Worm (Caenorhabditis elegans) whole organism, young adult: Measurements from ENCODE around the gene F14F9.4.

ENCODE experiments used
- C17E4.6 ChIP-seq: fragments of 200-800 bp; sonication (Bioruptor generic); IDR thresholded peaks from 2 replicates; pipeline ENCODE4 v1.3.6; 2022; ENCODE audit warnings: missing genetic modification reagents, missing genetic modification characterization, missing compliant biosample characterization
- F10E7.11 ChIP-seq: sonication (generic microtip); optimal IDR thresholded peaks from 2 replicates; lab custom pipeline; 2017; ENCODE audit warnings: mild to moderate bottlenecking, missing genetic modification characterization, moderate library complexity, missing compliant biosample characterization
- F37B4.10 ChIP-seq: fragments of 200-800 bp; sonication (Bioruptor generic); IDR thresholded peaks from 2 replicates; pipeline ENCODE4 v1.3.6; 2022; ENCODE audit warnings: missing genetic modification characterization, missing compliant biosample characterization
- F39B2.1 ChIP-seq: fragments of 200-800 bp; sonication (Bioruptor generic); IDR thresholded peaks from 2 replicates; pipeline ENCODE4 v1.3.6; 2022; ENCODE audit warnings: missing genetic modification reagents, missing genetic modification characterization, missing compliant biosample characterization
- F52B5.7 ChIP-seq: sonication (generic microtip); optimal IDR thresholded peaks from 2 replicates; lab custom pipeline; 2016; ENCODE audit warnings: mild to moderate bottlenecking, missing genetic modification characterization, missing compliant biosample characterization
- K11D2.4 ChIP-seq: fragments of 200-800 bp; sonication (Bioruptor generic); IDR thresholded peaks from 2 replicates; pipeline ENCODE4 v1.3.6; 2022; ENCODE audit warnings: missing genetic modification reagents, missing genetic modification characterization, missing compliant biosample characterization
- Y56A3A.18 ChIP-seq: fragments of 200-800 bp; sonication (Bioruptor generic); IDR thresholded peaks from 2 replicates; pipeline ENCODE4 v1.3.6; 2022; ENCODE audit warnings: missing genetic modification reagents, missing genetic modification characterization, missing compliant biosample characterization
- Y95B8A.8 ChIP-seq: fragments of 200-800 bp; sonication (Bioruptor generic); IDR thresholded peaks from 2 replicates; pipeline ENCODE4 v1.3.6; 2022; ENCODE audit warnings: missing genetic modification reagents, missing genetic modification characterization, missing compliant biosample characterization
- ZK185.1 ChIP-seq: sonication (generic microtip); optimal IDR thresholded peaks from 2 replicates; lab custom pipeline; 2016; ENCODE audit warnings: mild to moderate bottlenecking, missing genetic modification characterization, missing compliant biosample characterization; ENCODE audit not compliant: poor library complexity, severe bottlenecking
- aptf-2 ChIP-seq: fragments of 200-800 bp; sonication (Bioruptor generic); conservative IDR thresholded peaks from 2 replicates; pipeline ENCODE4 v1.3.6; 2022; ENCODE audit warnings: missing genetic modification reagents, missing genetic modification characterization, missing compliant biosample characterization
- atf-7 ChIP-seq: sonication (generic microtip); optimal IDR thresholded peaks from 2 replicates; lab custom pipeline; 2017; ENCODE audit warnings: mild to moderate bottlenecking, missing genetic modification characterization, missing compliant biosample characterization
- athp-1 ChIP-seq: sonication (generic microtip); optimal IDR thresholded peaks from 2 replicates; lab custom pipeline; 2017; ENCODE audit warnings: mild to moderate bottlenecking, missing genetic modification characterization, missing compliant biosample characterization
- attf-3 ChIP-seq: fragments of 200-800 bp; sonication (Bioruptor generic); conservative IDR thresholded peaks from 2 replicates; pipeline ENCODE4 v1.3.6; 2022; ENCODE audit warnings: missing genetic modification reagents, missing genetic modification characterization, missing compliant biosample characterization
- attf-5 ChIP-seq: fragments of 200-800 bp; sonication (Bioruptor generic); optimal IDR thresholded peaks from 2 replicates; lab custom pipeline; 2018; ENCODE audit warnings: mild to moderate bottlenecking, missing genetic modification characterization, missing compliant biosample characterization
- cebp-1 ChIP-seq, 2 experiments: fragments of 200-800 bp in 1 of 2; sonication (Bioruptor generic) in 1 of 2; sonication (generic microtip) in 1 of 2; IDR thresholded peaks in 1 of 2; optimal IDR thresholded peaks in 1 of 2; 2 replicates each; pipeline versions ENCODE4 v1.3.6 to Lab custom; 2017 to 2022; ENCODE audit warnings: missing compliant biosample characterization in 2 of 2, missing genetic modification characterization in 2 of 2, mild to moderate bottlenecking in 1 of 2, missing genetic modification reagents in 1 of 2, moderate library complexity in 1 of 2
- cebp-2 ChIP-seq: fragments of 200-800 bp; sonication (Bioruptor generic); IDR thresholded peaks from 2 replicates; pipeline ENCODE4 v1.3.6; 2022; ENCODE audit warnings: missing genetic modification characterization, missing compliant biosample characterization
- ceh-100 ChIP-seq: fragments of 200-800 bp; sonication (Bioruptor generic); IDR thresholded peaks from 2 replicates; pipeline ENCODE4 v1.3.6; 2022; ENCODE audit warnings: missing genetic modification reagents, missing genetic modification characterization, missing compliant biosample characterization
- ceh-40 ChIP-seq: fragments of 200-800 bp; sonication (Bioruptor generic); IDR thresholded peaks from 2 replicates; pipeline ENCODE4 v1.3.6; 2022; ENCODE audit warnings: missing genetic modification characterization, missing compliant biosample characterization
- ceh-58 ChIP-seq: fragments of 200-800 bp; sonication (Bioruptor generic); IDR thresholded peaks from 2 replicates; pipeline ENCODE4 v1.3.6; 2022; ENCODE audit warnings: missing genetic modification characterization, missing compliant biosample characterization
- ceh-79 ChIP-seq: sonication (generic microtip); optimal IDR thresholded peaks from 2 replicates; lab custom pipeline; 2017; ENCODE audit warnings: mild to moderate bottlenecking, missing genetic modification characterization, missing compliant biosample characterization
- chd-7 ChIP-seq: sonication (generic microtip); optimal IDR thresholded peaks from 2 replicates; lab custom pipeline; 2016; ENCODE audit warnings: mild to moderate bottlenecking, missing genetic modification characterization, moderate library complexity, missing compliant biosample characterization
- die-1 ChIP-seq: sonication (generic microtip); optimal IDR thresholded peaks from 2 replicates; lab custom pipeline; 2016; ENCODE audit warnings: missing genotype, mild to moderate bottlenecking, missing genetic modification characterization, missing compliant biosample characterization
- dpl-1 ChIP-seq: fragments of 150-350 bp; optimal IDR thresholded peaks from 2 replicates; lab custom pipeline; 2014; ENCODE audit warnings: missing biosample characterization, missing genetic modification reagents, missing genetic modification characterization
- egl-18 ChIP-seq: fragments of 200-800 bp; sonication (Bioruptor generic); IDR thresholded peaks from 2 replicates; pipeline ENCODE4 v1.3.6; 2022; ENCODE audit warnings: missing genetic modification reagents, missing genetic modification characterization, missing compliant biosample characterization
- egl-44 ChIP-seq: fragments of 200-800 bp; sonication (Bioruptor generic); IDR thresholded peaks from 2 replicates; pipeline ENCODE4 v1.3.6; 2022; ENCODE audit warnings: missing genetic modification reagents, missing genetic modification characterization, missing compliant biosample characterization
- ekl-4 ChIP-seq: fragments of 200-800 bp; sonication (Bioruptor generic); IDR thresholded peaks from 2 replicates; pipeline ENCODE4 v1.3.6; 2022; ENCODE audit warnings: missing genetic modification reagents, missing genetic modification characterization, missing compliant biosample characterization
- ets-4 ChIP-seq: fragments of 200-800 bp; sonication (Bioruptor generic); optimal IDR thresholded peaks from 2 replicates; lab custom pipeline; 2018; ENCODE audit warnings: mild to moderate bottlenecking, missing genetic modification characterization, missing compliant biosample characterization
- fkh-3 ChIP-seq: sonication (generic microtip); optimal IDR thresholded peaks from 2 replicates; lab custom pipeline; 2016; ENCODE audit warnings: mild to moderate bottlenecking, missing genetic modification characterization, missing compliant biosample characterization
- gei-17 ChIP-seq: fragments of 200-800 bp; sonication (Bioruptor generic); optimal IDR thresholded peaks from 2 replicates; lab custom pipeline; 2018; ENCODE audit warnings: mild to moderate bottlenecking, missing genetic modification characterization, missing compliant biosample characterization
- hlh-12 ChIP-seq: sonication (generic microtip); optimal IDR thresholded peaks from 2 replicates; lab custom pipeline; 2016; ENCODE audit warnings: missing genetic modification characterization, missing compliant biosample characterization
- lag-1 ChIP-seq: fragments of 200-800 bp; sonication (Bioruptor generic); IDR thresholded peaks from 2 replicates; pipeline ENCODE4 v1.3.6; 2022; ENCODE audit warnings: missing genetic modification reagents, missing genetic modification characterization, missing compliant biosample characterization
- madf-8 ChIP-seq: fragments of 200-800 bp; sonication (Bioruptor generic); conservative IDR thresholded peaks from 2 replicates; pipeline ENCODE4 v1.3.6; 2022; ENCODE audit warnings: missing genetic modification reagents, missing genetic modification characterization, missing compliant biosample characterization
- mcd-1 ChIP-seq: fragments of 200-800 bp; sonication (Bioruptor generic); IDR thresholded peaks from 2 replicates; pipeline ENCODE4 v1.3.6; 2022; ENCODE audit warnings: missing genetic modification reagents, missing genetic modification characterization, missing compliant biosample characterization
- mxl-1 ChIP-seq: sonication (generic microtip); optimal IDR thresholded peaks from 2 replicates; lab custom pipeline; 2016; ENCODE audit warnings: missing genetic modification characterization, missing compliant biosample characterization
- nhr-179 ChIP-seq: sonication (generic microtip); optimal IDR thresholded peaks from 2 replicates; lab custom pipeline; 2016; ENCODE audit warnings: mild to moderate bottlenecking, missing genetic modification characterization, missing compliant biosample characterization
- sea-2 ChIP-seq: fragments of 200-800 bp; sonication (Bioruptor generic); IDR thresholded peaks from 2 replicates; pipeline ENCODE4 v1.3.6; 2022; ENCODE audit warnings: missing genetic modification characterization, missing compliant biosample characterization
- snpc-3.4 ChIP-seq: sonication (generic microtip); optimal IDR thresholded peaks from 2 replicates; lab custom pipeline; 2017; ENCODE audit warnings: missing genetic modification characterization, mild to moderate bottlenecking, missing compliant biosample characterization, antibody characterized with exemption, moderate library complexity, missing genotype, missing genetic modification reagents
- sptf-2 ChIP-seq: fragments of 200-800 bp; sonication (Bioruptor generic); optimal IDR thresholded peaks from 2 replicates; lab custom pipeline; 2018; ENCODE audit warnings: mild to moderate bottlenecking, missing genetic modification characterization, missing compliant biosample characterization
- unc-62 ChIP-seq: fragments of 150-350 bp; optimal IDR thresholded peaks from 2 replicates; lab custom pipeline; 2014; ENCODE audit warnings: missing biosample characterization, missing genetic modification reagents, missing genetic modification characterization
- zim-3 ChIP-seq: sonication (generic microtip); optimal IDR thresholded peaks from 2 replicates; lab custom pipeline; 2017; ENCODE audit warnings: mild to moderate bottlenecking, missing genetic modification characterization, moderate library complexity, missing compliant biosample characterization
- ztf-22 ChIP-seq: fragments of 200-800 bp; sonication (Bioruptor generic); optimal IDR thresholded peaks from 2 replicates; lab custom pipeline; 2018; ENCODE audit warnings: mild to moderate bottlenecking, missing genetic modification characterization, moderate library complexity, missing compliant biosample characterization
- ztf-28 ChIP-seq: fragments of 200-800 bp; sonication (Bioruptor generic); IDR thresholded peaks from 2 replicates; pipeline ENCODE4 v1.3.6; 2022; ENCODE audit warnings: missing genetic modification reagents, missing genetic modification characterization, missing compliant biosample characterization
- ztf-6 ChIP-seq: fragments of 200-800 bp; sonication (Bioruptor generic); IDR thresholded peaks from 2 replicates; pipeline ENCODE4 v1.3.6; 2022; ENCODE audit warnings: missing genetic modification reagents, missing genetic modification characterization, missing compliant biosample characterization

The F14F9.4 gene

ce11 chrV:5126793-5127192 lies 5.7 kb upstream of the F14F9.4 start, which contains the start of gene F14F9.5:
Gene F14F9.5 (plus strand): TSS chrV:5127093.
- TF ChIP-seq ztf-22 (GFP tag; lab: Kevin White, UChicago) (no peak), unc-62 (GFP tag; lab: Kevin White, UChicago) (no peak), attf-5 (GFP tag; lab: Kevin White, UChicago) (no peak), mxl-1 (tag; lab: Kevin White, UChicago) (no peak), ceh-100 (no peak), gei-17 (GFP tag; lab: Kevin White, UChicago) (no peak), lag-1 (GFP tag; lab: Robert Waterston, UW) (no peak), C17E4.6 (GFP tag; lab: Robert Waterston, UW) (no peak), egl-44 (no peak), madf-8 (GFP tag; lab: Robert Waterston, UW) (no peak), K11D2.4 (no peak), cebp-1 (GFP tag; IDR thresholded peaks at IDR 0.05; lab: Robert Waterston, UW) (no peak), cebp-1 (tag; optimal IDR thresholded peaks at IDR 0.05; lab: Kevin White, UChicago) (no peak), zim-3 (tag; lab: Kevin White, UChicago) (no peak), Y56A3A.18 (no peak), atf-7 (no peak), ZK185.1 (tag; lab: Kevin White, UChicago) (no peak), dpl-1 (GFP tag; lab: Kevin White, UChicago) (no peak)

ce11 chrV:5130018-5130417 lies 2.5 kb upstream of the F14F9.4 start, which contains the start of gene F14F9.8:
Gene F14F9.8 (plus strand): TSS chrV:5130318.
- TF ChIP-seq Y95B8A.8 (GFP tag; lab: Robert Waterston, UW) (no peak), ceh-58 (no peak), ets-4 (GFP tag; lab: Kevin White, UChicago) (no peak), sptf-2 (no peak), ceh-100 (no peak), F52B5.7 (no peak), ceh-79 (tag; lab: Kevin White, UChicago) (no peak)

DNA sequence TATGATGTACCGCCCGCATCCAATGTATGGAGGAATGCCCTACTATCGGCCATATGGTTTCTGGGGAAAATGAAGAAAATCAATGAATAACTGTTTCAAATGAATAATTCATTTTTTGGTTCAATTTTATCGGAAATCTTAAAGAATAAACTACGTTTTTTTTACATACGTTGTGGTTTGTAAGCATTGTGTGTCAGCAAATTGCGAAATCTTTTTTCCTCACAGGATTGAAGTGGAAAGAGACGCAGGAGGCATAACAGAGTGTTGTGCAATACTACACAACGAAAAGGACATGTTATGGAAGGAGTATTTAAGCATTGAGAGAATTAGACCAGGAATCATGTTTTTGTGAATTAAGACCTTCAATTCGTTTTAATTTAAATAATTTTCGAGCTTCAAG lies 1.2 kb upstream of the F14F9.4 start:
- no peak for TF ChIP-seq die-1 (tag; lab: Kevin White, UChicago)
- TF ChIP-seq attf-5 (GFP tag; lab: Kevin White, UChicago): peak; percentile 44
- peak; percentile 97 for TF ChIP-seq cebp-1 (GFP tag; IDR thresholded peaks at IDR 0.05; lab: Robert Waterston, UW)
- peak; percentile 99 for TF ChIP-seq cebp-1 (tag; optimal IDR thresholded peaks at IDR 0.05; lab: Kevin White, UChicago)

DNA sequence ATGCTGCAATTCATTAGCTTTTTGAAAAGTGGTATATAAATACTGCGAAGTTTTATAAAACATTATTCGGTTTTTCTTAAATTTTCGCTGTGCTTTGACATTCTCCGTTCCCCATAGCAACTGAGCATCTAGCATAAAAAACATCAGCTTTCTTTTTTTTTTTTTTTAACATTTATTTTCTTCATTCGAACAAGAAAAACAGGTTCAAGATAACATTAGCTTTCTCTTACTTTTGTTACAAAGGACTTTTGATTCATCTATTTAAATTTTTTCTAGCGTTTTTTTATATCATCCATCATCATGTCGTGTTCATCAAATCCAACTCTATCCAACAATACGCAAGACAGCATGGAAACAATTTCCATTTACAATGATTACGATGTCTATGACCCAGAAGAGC lies 5.4 kb downstream of the F14F9.4 start, which contains the start of gene F14F9.3:
Gene F14F9.3 (plus strand): TSS at position 301 of the 400 bp plus-strand sequence.
- TF ChIP-seq chd-7 (tag; lab: Kevin White, UChicago) (no peak), cebp-2 (GFP tag; lab: Robert Waterston, UW) (no peak), die-1 (tag; lab: Kevin White, UChicago) (no peak), attf-3 (no peak)

DNA sequence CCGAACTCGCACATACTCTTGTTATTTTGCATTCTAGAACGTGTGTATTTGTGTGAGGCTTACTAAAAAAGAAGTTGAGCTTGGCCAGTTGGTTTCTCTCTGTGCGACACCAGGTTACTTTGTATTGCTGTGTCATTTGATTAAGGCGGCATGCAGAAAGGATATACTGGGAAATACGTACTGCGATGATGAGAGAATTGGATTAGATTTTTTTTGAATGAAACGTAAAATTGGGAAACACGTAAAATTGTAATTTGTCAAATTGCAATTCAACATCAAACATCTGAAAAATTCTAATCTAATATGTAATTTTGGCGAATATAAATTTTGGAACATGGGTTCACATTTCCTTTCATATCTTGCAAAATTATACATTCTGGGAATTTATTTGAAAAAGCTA lies 11.2 kb downstream of the F14F9.4 start, which contains the start of gene srh-129:
Gene srh-129 (minus strand): TSS at position 101 of the 400 bp plus-strand sequence.
- no peak for TF ChIP-seq mcd-1 (GFP tag; lab: Robert Waterston, UW)
- no peak for TF ChIP-seq ztf-6 (GFP tag; lab: Robert Waterston, UW)
- TF ChIP-seq snpc-3.4 (tag; lab: Kevin White, UChicago): no peak
- no peak for TF ChIP-seq chd-7 (tag; lab: Kevin White, UChicago)
- TF ChIP-seq egl-18 (GFP tag; lab: Robert Waterston, UW): no peak
- TF ChIP-seq F39B2.1 (GFP tag; lab: Robert Waterston, UW): no peak
- TF ChIP-seq F37B4.10 (GFP tag; lab: Robert Waterston, UW): no peak
- TF ChIP-seq athp-1 (tag; lab: Kevin White, UChicago): no peak
- no peak for TF ChIP-seq ztf-28 (GFP tag; lab: Robert Waterston, UW)
- no peak for TF ChIP-seq sea-2 (GFP tag; lab: Robert Waterston, UW)
- no peak for TF ChIP-seq fkh-3 (tag; lab: Kevin White, UChicago)
- no peak for TF ChIP-seq ceh-79 (tag; lab: Kevin White, UChicago)
- no peak for TF ChIP-seq F10E7.11
- TF ChIP-seq hlh-12 (tag; lab: Kevin White, UChicago): no peak
- TF ChIP-seq attf-3: no peak
- TF ChIP-seq aptf-2: no peak
- TF ChIP-seq ekl-4 (GFP tag; lab: Robert Waterston, UW): no peak
- TF ChIP-seq ceh-40: no peak
- TF ChIP-seq nhr-179: no peak
